Worm (Caenorhabditis elegans) whole organism, young adult: ENCODE data around the gene nud-1.
"Not testable (repeated sequence)": the region's sequence is repeated elsewhere in the genome, so short reads cannot be mapped to it uniquely, and the experiment has no call there.

Experiments used
- B0019.2 ChIP-seq: fragments of 200-800 bp; sonication (Bioruptor generic); conservative IDR thresholded peaks from 2 replicates; pipeline ENCODE4 v1.3.6; 2022; ENCODE audit warnings: missing genetic modification reagents, missing genetic modification characterization, missing compliant biosample characterization
- C06A6.2 ChIP-seq: fragments of 200-800 bp; sonication (Bioruptor generic); conservative IDR thresholded peaks from 2 replicates; pipeline ENCODE4 v1.3.6; 2022; ENCODE audit warnings: missing genetic modification characterization, missing compliant biosample characterization
- C17E4.6 ChIP-seq: fragments of 200-800 bp; sonication (Bioruptor generic); IDR thresholded peaks from 2 replicates; pipeline ENCODE4 v1.3.6; 2022; ENCODE audit warnings: missing genetic modification reagents, missing genetic modification characterization, missing compliant biosample characterization
- F33H1.4 ChIP-seq: fragments of 200-800 bp; sonication (Bioruptor generic); IDR thresholded peaks from 2 replicates; pipeline ENCODE4 v1.3.6; 2022; ENCODE audit warnings: missing genetic modification reagents, missing genetic modification characterization, missing compliant biosample characterization
- K11D2.4 ChIP-seq: fragments of 200-800 bp; sonication (Bioruptor generic); IDR thresholded peaks from 2 replicates; pipeline ENCODE4 v1.3.6; 2022; ENCODE audit warnings: missing genetic modification reagents, missing genetic modification characterization, missing compliant biosample characterization
- Y53G8AR.9 ChIP-seq: fragments of 200-800 bp; sonication (Bioruptor generic); conservative IDR thresholded peaks from 2 replicates; pipeline ENCODE4 v1.3.6; 2022; ENCODE audit warnings: missing genetic modification reagents, missing genetic modification characterization, missing compliant biosample characterization
- Y67H2A.10 ChIP-seq: fragments of 200-800 bp; sonication (Bioruptor generic); conservative IDR thresholded peaks from 2 replicates; pipeline ENCODE4 v1.3.6; 2022; ENCODE audit warnings: missing genetic modification reagents, missing genetic modification characterization, missing compliant biosample characterization
- Y79H2A.3 ChIP-seq: fragments of 200-800 bp; sonication (Bioruptor generic); conservative IDR thresholded peaks from 2 replicates; pipeline ENCODE4 v1.3.6; 2022; ENCODE audit warnings: missing genetic modification reagents, missing genetic modification characterization, missing compliant biosample characterization
- Y95B8A.8 ChIP-seq: fragments of 200-800 bp; sonication (Bioruptor generic); IDR thresholded peaks from 2 replicates; pipeline ENCODE4 v1.3.6; 2022; ENCODE audit warnings: missing genetic modification reagents, missing genetic modification characterization, missing compliant biosample characterization
- attf-5 ChIP-seq: fragments of 200-800 bp; sonication (Bioruptor generic); optimal IDR thresholded peaks from 2 replicates; lab custom pipeline; 2018; ENCODE audit warnings: mild to moderate bottlenecking, missing genetic modification characterization, missing compliant biosample characterization
- cebp-1 ChIP-seq, 2 experiments: fragments of 200-800 bp in 1 of 2; sonication (Bioruptor generic) in 1 of 2; sonication (generic microtip) in 1 of 2; IDR thresholded peaks in 1 of 2; optimal IDR thresholded peaks in 1 of 2; 2 replicates each; pipeline versions ENCODE4 v1.3.6 to Lab custom; 2017 to 2022; ENCODE audit warnings: missing compliant biosample characterization in 2 of 2, missing genetic modification characterization in 2 of 2, mild to moderate bottlenecking in 1 of 2, missing genetic modification reagents in 1 of 2, moderate library complexity in 1 of 2
- ceh-100 ChIP-seq: fragments of 200-800 bp; sonication (Bioruptor generic); IDR thresholded peaks from 2 replicates; pipeline ENCODE4 v1.3.6; 2022; ENCODE audit warnings: missing genetic modification reagents, missing genetic modification characterization, missing compliant biosample characterization
- ceh-40 ChIP-seq: fragments of 200-800 bp; sonication (Bioruptor generic); IDR thresholded peaks from 2 replicates; pipeline ENCODE4 v1.3.6; 2022; ENCODE audit warnings: missing genetic modification characterization, missing compliant biosample characterization
- ceh-91 ChIP-seq: fragments of 200-800 bp; sonication (Bioruptor generic); IDR thresholded peaks from 2 replicates; pipeline ENCODE4 v1.3.6; 2022; ENCODE audit warnings: missing genetic modification reagents, missing genetic modification characterization, missing compliant biosample characterization
- dox-1 ChIP-seq: fragments of 200-800 bp; sonication (Bioruptor generic); IDR thresholded peaks from 2 replicates; pipeline ENCODE4 v1.3.6; 2022; ENCODE audit warnings: missing genetic modification reagents, missing genetic modification characterization, missing compliant biosample characterization
- dpl-1 ChIP-seq: fragments of 150-350 bp; optimal IDR thresholded peaks from 2 replicates; lab custom pipeline; 2014; ENCODE audit warnings: missing biosample characterization, missing genetic modification reagents, missing genetic modification characterization
- efl-1 ChIP-seq: fragments of 150-350 bp; optimal IDR thresholded peaks from 2 replicates; lab custom pipeline; 2014; ENCODE audit warnings: missing biosample characterization, missing genetic modification reagents, missing genetic modification characterization
- egl-18 ChIP-seq: fragments of 200-800 bp; sonication (Bioruptor generic); IDR thresholded peaks from 2 replicates; pipeline ENCODE4 v1.3.6; 2022; ENCODE audit warnings: missing genetic modification reagents, missing genetic modification characterization, missing compliant biosample characterization
- egl-44 ChIP-seq: fragments of 200-800 bp; sonication (Bioruptor generic); IDR thresholded peaks from 2 replicates; pipeline ENCODE4 v1.3.6; 2022; ENCODE audit warnings: missing genetic modification reagents, missing genetic modification characterization, missing compliant biosample characterization
- ekl-4 ChIP-seq: fragments of 200-800 bp; sonication (Bioruptor generic); IDR thresholded peaks from 2 replicates; pipeline ENCODE4 v1.3.6; 2022; ENCODE audit warnings: missing genetic modification reagents, missing genetic modification characterization, missing compliant biosample characterization
- hmg-1.2 ChIP-seq: fragments of 200-800 bp; sonication (Bioruptor generic); IDR thresholded peaks from 2 replicates; pipeline ENCODE4 v1.3.6; 2022; ENCODE audit warnings: missing genetic modification reagents, missing genetic modification characterization, missing compliant biosample characterization
- hsf-1 ChIP-seq: fragments of 200-800 bp; sonication (Bioruptor generic); IDR thresholded peaks from 2 replicates; pipeline ENCODE4 v1.3.6; 2022; ENCODE audit warnings: missing genetic modification reagents, missing genetic modification characterization, missing compliant biosample characterization
- let-526 ChIP-seq: fragments of 200-800 bp; sonication (Bioruptor generic); IDR thresholded peaks from 2 replicates; pipeline ENCODE4 v1.3.6; 2022; ENCODE audit warnings: missing genetic modification reagents, missing genetic modification characterization, missing compliant biosample characterization
- let-607 ChIP-seq, 2 experiments: fragments of 200-800 bp in 1 of 2; sonication (Bioruptor generic) in 1 of 2; sonication (generic microtip) in 1 of 2; optimal IDR thresholded peaks; 2 replicates each; lab custom pipeline; 2016 to 2018; ENCODE audit warnings: mild to moderate bottlenecking in 2 of 2, missing compliant biosample characterization in 2 of 2, missing genetic modification characterization in 2 of 2, moderate library complexity in 2 of 2, missing genotype in 1 of 2
- lin-26 ChIP-seq: fragments of 200-800 bp; sonication (Bioruptor generic); IDR thresholded peaks from 2 replicates; pipeline ENCODE4 v1.3.6; 2022; ENCODE audit warnings: missing genetic modification reagents, missing genetic modification characterization, missing compliant biosample characterization
- lin-35 ChIP-seq, 3 experiments: fragments of 150-350 bp in 2 of 3; sonication (generic microtip) in 1 of 3; optimal IDR thresholded peaks; 2 replicates each; lab custom pipeline; 2014 to 2018; ENCODE audit warnings: missing biosample characterization in 3 of 3, missing genetic modification characterization in 3 of 3, missing genetic modification reagents in 3 of 3
- lin-40 ChIP-seq: sonication (generic microtip); optimal IDR thresholded peaks from 2 replicates; lab custom pipeline; 2016; ENCODE audit warnings: missing genetic modification characterization, mild to moderate bottlenecking, missing compliant biosample characterization, missing genotype, missing genetic modification reagents
- lsl-1 ChIP-seq: fragments of 200-800 bp; sonication (Bioruptor generic); optimal IDR thresholded peaks from 2 replicates; lab custom pipeline; 2018; ENCODE audit warnings: mild to moderate bottlenecking, missing genetic modification characterization, moderate library complexity, missing compliant biosample characterization
- madf-6 ChIP-seq: fragments of 200-800 bp; sonication (Bioruptor generic); IDR thresholded peaks from 2 replicates; pipeline ENCODE4 v1.3.6; 2022; ENCODE audit warnings: missing genetic modification reagents, missing genetic modification characterization, missing compliant biosample characterization
- mcd-1 ChIP-seq: fragments of 200-800 bp; sonication (Bioruptor generic); IDR thresholded peaks from 2 replicates; pipeline ENCODE4 v1.3.6; 2022; ENCODE audit warnings: missing genetic modification reagents, missing genetic modification characterization, missing compliant biosample characterization
- nhr-27 ChIP-seq: fragments of 200-800 bp; sonication (Bioruptor generic); optimal IDR thresholded peaks from 2 replicates; lab custom pipeline; 2018; ENCODE audit warnings: mild to moderate bottlenecking, missing genetic modification characterization, moderate library complexity, missing compliant biosample characterization
- pbrm-1 ChIP-seq: fragments of 200-800 bp; sonication (Bioruptor generic); IDR thresholded peaks from 2 replicates; pipeline ENCODE4 v1.3.6; 2022; ENCODE audit warnings: missing genetic modification reagents, missing genetic modification characterization, missing compliant biosample characterization
- rpc-1 ChIP-seq, 2 experiments: fragments of 150-350 bp in 1 of 2; sonication (generic microtip) in 1 of 2; optimal IDR thresholded peaks; 2 replicates each; lab custom pipeline; 2014 to 2018; ENCODE audit warnings: missing biosample characterization in 1 of 2, missing genetic modification characterization in 1 of 2, missing genetic modification reagents in 1 of 2, missing genotype in 1 of 2
- snpc-3.4 ChIP-seq: sonication (generic microtip); optimal IDR thresholded peaks from 2 replicates; lab custom pipeline; 2017; ENCODE audit warnings: missing genetic modification characterization, mild to moderate bottlenecking, missing compliant biosample characterization, antibody characterized with exemption, moderate library complexity, missing genotype, missing genetic modification reagents
- snpc-4 ChIP-seq, 5 experiments: fragments of 150-350 bp in 1 of 5; sonication (generic microtip) in 4 of 5; optimal IDR thresholded peaks; 2 replicates each; lab custom pipeline; 2014 to 2018; ENCODE audit warnings: missing genetic modification characterization in 5 of 5, missing biosample characterization in 3 of 5, antibody characterized with exemption in 2 of 5, mild to moderate bottlenecking in 2 of 5, missing compliant biosample characterization in 2 of 5, missing genotype in 2 of 5, moderate library complexity in 2 of 5, missing genetic modification reagents in 1 of 5
- ztf-18 ChIP-seq: sonication (generic microtip); optimal IDR thresholded peaks from 2 replicates; lab custom pipeline; 2016; ENCODE audit warnings: missing genotype, mild to moderate bottlenecking, missing genetic modification characterization, missing compliant biosample characterization
- ztf-25 ChIP-seq: fragments of 200-800 bp; sonication (Bioruptor generic); IDR thresholded peaks from 2 replicates; pipeline ENCODE4 v1.3.6; 2022; ENCODE audit warnings: missing genetic modification reagents, missing genetic modification characterization, missing compliant biosample characterization

nud-1 gene

ce11 chrIII:13341275-13341626 lies at the start of gene nud-1:
Gene nud-1, plus strand, starts transcription at chrIII:13341527.
- TF ChIP-seq cebp-1 (GFP tag; IDR thresholded peaks at IDR 0.05; lab: Robert Waterston, UW) (no peak), cebp-1 (tag; optimal IDR thresholded peaks at IDR 0.05; lab: Kevin White, UChicago) (peak; percentile 79), ztf-18 (peak; percentile 89), nhr-27 (tag; lab: Kevin White, UChicago) (no peak)
- TF ChIP-seq, all 124 proteins: peak for 2

- TF ChIP-seq mcd-1 (GFP tag; lab: Robert Waterston, UW) (peak; percentile 63), egl-44 (GFP tag; lab: Robert Waterston, UW) (peak; percentile 27; the same call in 1 of the 2 replicates), dox-1 (GFP tag; lab: Robert Waterston, UW) (peak; percentile 68), ceh-100 (GFP tag; lab: Robert Waterston, UW) (peak; percentile 58; the same call in 1 of the 2 replicates), C06A6.2 (GFP tag; lab: Robert Waterston, UW) (peak; percentile 93), rpc-1 (optimal IDR thresholded peaks at IDR 0.05; lab: Kevin White, UChicago) (peak; percentile 28), attf-5 (GFP tag; lab: Kevin White, UChicago) (peak; percentile 52), hmg-1.2 (0 out of 2 replicates have a peak, but pooled peaks have one; percentile 17), cebp-1 (tag; optimal IDR thresholded peaks at IDR 0.05; lab: Kevin White, UChicago) (peak; percentile 4)
- TF ChIP-seq rpc-1 (tag; optimal IDR thresholded peaks at IDR 0.05; lab: Kevin White, UChicago); cebp-1 (GFP tag; IDR thresholded peaks at IDR 0.05; lab: Robert Waterston, UW): not testable (repeated sequence)
Observed at ce11 chrIII:13292971-13293514, 48.3 kb upstream of the nud-1 start, which contains the start of gene set-25. Gene set-25, minus strand, starts transcription at chrIII:13293090.

- TF ChIP-seq snpc-3.4 (tag; lab: Kevin White, UChicago) (peak; percentile 1), hsf-1 (0 out of 2 replicates have a peak, but pooled peaks have one; percentile 5), efl-1 (GFP tag; lab: Kevin White, UChicago) (peak; percentile 43), ceh-91 (peak; percentile 54; the same call in 1 of the 2 replicates), snpc-4 (tag; optimal IDR thresholded peaks at IDR 0.05; lab: Kevin White, UChicago) (peak in 1 of 4 experiments; percentile 8), Y95B8A.8 (GFP tag; lab: Robert Waterston, UW) (peak; percentile 82), ekl-4 (GFP tag; lab: Robert Waterston, UW) (peak; percentile 70), lin-35 (GFP tag; optimal IDR thresholded peaks at IDR 0.05; lab: Kevin White, UChicago) (peak in 1 of 3 experiments; percentile 81), lsl-1 (GFP tag; lab: Kevin White, UChicago) (peak; percentile 15), C17E4.6 (GFP tag; lab: Robert Waterston, UW) (0 out of 2 replicates have a peak, but pooled peaks have one; percentile 9), lin-26 (GFP tag; lab: Robert Waterston, UW) (peak; percentile 65), Y67H2A.10 (GFP tag; lab: Robert Waterston, UW) (peak; percentile 79), let-526 (GFP tag; lab: Robert Waterston, UW) (0 out of 2 replicates have a peak, but pooled peaks have one; percentile 31), mcd-1 (GFP tag; lab: Robert Waterston, UW) (peak; percentile 84), cebp-1 (GFP tag; IDR thresholded peaks at IDR 0.05; lab: Robert Waterston, UW) (peak; percentile 55; the same call in 1 of the 2 replicates), ceh-100 (GFP tag; lab: Robert Waterston, UW) (peak; percentile 78), hmg-1.2 (peak; percentile 66), B0019.2 (GFP tag; lab: Robert Waterston, UW) (0 out of 2 replicates have a peak, but pooled peaks have one; percentile 35), dox-1 (GFP tag; lab: Robert Waterston, UW) (peak; percentile 93), C06A6.2 (GFP tag; lab: Robert Waterston, UW) (peak; percentile 99), dpl-1 (GFP tag; lab: Kevin White, UChicago) (peak; percentile 15), madf-6 (peak; percentile 66), lin-40 (tag; lab: Kevin White, UChicago) (peak; percentile 49), Y53G8AR.9 (GFP tag; lab: Robert Waterston, UW) (peak; percentile 88), let-607 (tag; optimal IDR thresholded peaks at IDR 0.05; lab: Kevin White, UChicago) (peak in 1 of 2 experiments; percentile 10), pbrm-1 (peak; percentile 84), Y79H2A.3 (peak; percentile 71; the same call in 1 of the 2 replicates), F33H1.4 (peak; percentile 86), K11D2.4 (GFP tag; lab: Robert Waterston, UW) (peak; percentile 83), ceh-40 (0 out of 2 replicates have a peak, but pooled peaks have one; percentile 26), egl-44 (GFP tag; lab: Robert Waterston, UW) (0 out of 2 replicates have a peak, but pooled peaks have one; percentile 36), ztf-25 (GFP tag; lab: Robert Waterston, UW) (peak; percentile 75; the same call in 1 of the 2 replicates), egl-18 (GFP tag; lab: Robert Waterston, UW) (0 out of 2 replicates have a peak, but pooled peaks have one; percentile 30)
- TF ChIP-seq snpc-4 (GFP tag; optimal IDR thresholded peaks at IDR 0.05; lab: Kevin White, UChicago); cebp-1 (tag; optimal IDR thresholded peaks at IDR 0.05; lab: Kevin White, UChicago): not testable (repeated sequence)
Observed at ce11 chrIII:13296289-13296874, 44.9 kb upstream of the nud-1 start, which contains the start of gene npp-18. Gene npp-18, plus strand, starts transcription at chrIII:13296853.
